Worm (Caenorhabditis elegans) whole organism, L2 larva: ENCODE results near the gene kynu-1.

Source experiments
- R02D3.7 ChIP-seq: fragments of 150-350 bp; optimal IDR thresholded peaks from 2 replicates; lab custom pipeline; 2014; ENCODE audit warnings: missing biosample characterization, missing genetic modification characterization
- elt-1 ChIP-seq: fragments of 150-350 bp; optimal IDR thresholded peaks from 2 replicates; lab custom pipeline; 2014; ENCODE audit warnings: missing biosample characterization, missing genetic modification characterization
- nhr-237 ChIP-seq: fragments of 150-350 bp; optimal IDR thresholded peaks from 2 replicates; lab custom pipeline; 2014; ENCODE audit warnings: missing biosample characterization, missing genetic modification characterization
- skn-1 ChIP-seq: sonication (generic microtip); optimal IDR thresholded peaks from 2 replicates; lab custom pipeline; 2017; ENCODE audit warnings: missing biosample characterization, missing genetic modification characterization
- snpc-4 ChIP-seq: fragments of 150-350 bp; optimal IDR thresholded peaks from 2 replicates; lab custom pipeline; 2014; ENCODE audit warnings: missing biosample characterization, missing genetic modification characterization
- unc-62 ChIP-seq: fragments of 150-350 bp; optimal IDR thresholded peaks from 2 replicates; lab custom pipeline; 2014; ENCODE audit warnings: missing biosample characterization, missing genetic modification reagents, missing genetic modification characterization
- ztf-11 ChIP-seq: sonication (generic microtip); optimal IDR thresholded peaks from 2 replicates; lab custom pipeline; 2017; ENCODE audit warnings: missing biosample characterization, missing genetic modification characterization

DNA sequence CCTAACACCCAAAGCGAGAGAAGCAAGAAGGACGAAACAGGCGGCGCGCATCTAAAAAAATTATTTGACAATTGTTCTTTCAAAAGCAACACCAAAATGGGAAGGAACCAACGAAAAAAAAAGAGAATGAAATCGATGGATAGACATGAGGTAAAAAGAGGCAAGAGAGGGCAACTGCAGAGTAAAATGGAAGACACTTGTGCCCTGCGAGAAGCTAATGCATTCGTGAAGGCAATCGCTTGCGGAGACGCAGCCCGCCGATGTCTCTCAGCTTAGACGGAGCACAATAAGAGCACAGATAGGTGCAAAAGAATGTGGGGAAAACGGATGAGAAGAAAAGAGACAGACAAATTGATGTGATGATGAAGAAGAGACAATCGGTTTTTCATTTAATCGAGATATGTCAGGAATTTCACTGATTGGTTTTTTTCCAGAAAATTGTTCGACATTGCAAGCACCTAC is 19.1 kb upstream of the kynu-1 start, which contains the start of gene C15H9.9:
- TF ChIP-seq elt-1 (tag; lab: Kevin White, UChicago) (no peak), snpc-4 (no peak), skn-1 (no peak), nhr-237 (no peak), unc-62 (GFP tag; lab: Kevin White, UChicago) (no peak), ztf-11 (tag; lab: Kevin White, UChicago) (no peak), R02D3.7 (tag; lab: Kevin White, UChicago) (no peak)
